Worm (Caenorhabditis elegans): ENCODE data around the gene egl-36.

ce11 chrX:10704329-10704728, 29.8 kb upstream of the egl-36 start:
- no peak for TF ChIP-seq snpc-1.1 (tag; optimal IDR thresholded peaks at IDR 0.05; ENCODE audit: insufficient read depth)
- no peak for TF ChIP-seq F10E7.11 (tag; optimal IDR thresholded peaks at IDR 0.05)
- TF ChIP-seq F33H1.4 (GFP tag; IDR thresholded peaks at IDR 0.05): no peak
- TF ChIP-seq snpc-4 (GFP tag; optimal IDR thresholded peaks at IDR 0.05): no peak
- TF ChIP-seq snpc-4 (tag; optimal IDR thresholded peaks at IDR 0.05): no peak
- TF ChIP-seq ceh-27 (GFP tag; optimal IDR thresholded peaks at IDR 0.05): no peak
- no peak for TF ChIP-seq K12H6.12 (tag; optimal IDR thresholded peaks at IDR 0.05)
- no peak for TF ChIP-seq ama-1 (optimal IDR thresholded peaks at IDR 0.05)
- no peak for TF ChIP-seq ama-1 (GFP tag; optimal IDR thresholded peaks at IDR 0.05)
